Worm (Caenorhabditis elegans): ENCODE results near the gene K08D8.6.

The K08D8.6 gene

DNA sequence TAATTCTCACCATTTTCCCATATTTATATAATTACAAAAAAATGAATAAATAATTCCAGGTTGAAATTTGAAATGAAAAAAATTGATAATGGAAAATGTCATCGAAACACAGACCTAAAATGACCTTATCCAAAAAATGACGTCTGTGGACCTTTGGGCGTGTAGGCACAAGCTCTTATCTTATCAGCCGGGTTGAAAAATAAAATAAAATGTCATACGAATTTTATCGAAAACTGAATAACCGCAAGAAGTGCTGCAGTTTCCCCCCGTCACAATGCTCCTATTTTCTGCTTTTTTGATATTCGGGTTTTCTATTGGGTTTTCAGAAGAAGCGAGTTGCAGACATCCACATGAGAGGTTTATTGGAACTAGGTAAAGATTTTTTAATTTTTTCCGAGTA, 24.4 kb downstream of the K08D8.6 start, which contains the start of gene clec-186:
TSS of gene clec-186 (plus strand) at position 226 of the 400 bp plus-strand sequence.
- TF ChIP-seq elt-2 (tag; optimal IDR thresholded peaks at IDR 0.05) (peak; percentile 46), eyg-1 (tag; optimal IDR thresholded peaks at IDR 0.05) (no peak)

DNA sequence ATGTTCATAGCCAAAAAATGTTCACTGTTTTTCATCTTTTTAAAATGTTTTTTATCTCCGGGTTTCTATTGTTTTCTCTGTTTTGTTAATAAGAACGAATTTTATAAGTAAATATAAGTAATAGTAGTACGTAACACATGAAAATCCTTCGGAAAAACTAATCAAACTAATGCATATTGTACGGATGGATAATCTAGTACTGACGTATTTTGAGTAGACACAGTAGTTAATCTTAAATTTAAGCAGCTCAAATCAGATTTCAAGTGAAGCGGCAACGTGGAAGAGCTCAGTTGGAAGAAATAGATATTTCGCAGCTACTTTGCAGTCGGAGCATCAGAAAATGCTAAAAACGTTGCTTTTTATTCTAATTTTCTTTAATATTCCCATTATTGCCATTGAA, 30.5 kb downstream of the K08D8.6 start, which contains the start of gene gcy-18:
TSS of gene gcy-18 (plus strand) at position 301 of the 400 bp plus-strand sequence.
- TF ChIP-seq mec-3 (tag; optimal IDR thresholded peaks at IDR 0.05; ENCODE audit: borderline replicate concordance) (no peak), hlh-8 (tag; optimal IDR thresholded peaks at IDR 0.05) (no peak), elt-2 (tag; optimal IDR thresholded peaks at IDR 0.05) (no peak), nhr-11 (tag; optimal IDR thresholded peaks at IDR 0.05) (no peak), tbx-7 (tag; optimal IDR thresholded peaks at IDR 0.05) (no peak), eyg-1 (tag; optimal IDR thresholded peaks at IDR 0.05) (no peak), pha-2 (tag; optimal IDR thresholded peaks at IDR 0.05) (no peak), pag-3 (tag; optimal IDR thresholded peaks at IDR 0.05; ENCODE audit: borderline replicate concordance) (no peak), tbx-2 (tag; optimal IDR thresholded peaks at IDR 0.05) (no peak), lim-6 (tag; optimal IDR thresholded peaks at IDR 0.05) (no peak), hlh-6 (tag; optimal IDR thresholded peaks at IDR 0.05) (no peak), odd-2 (tag; optimal IDR thresholded peaks at IDR 0.05) (no peak), nfya-1 (tag; optimal IDR thresholded peaks at IDR 0.05) (no peak), ceh-6 (GFP tag; optimal IDR thresholded peaks at IDR 0.05) (no peak), ttx-3 (tag; optimal IDR thresholded peaks at IDR 0.05) (no peak), elt-4 (tag; optimal IDR thresholded peaks at IDR 0.05) (no peak), che-1 (tag; optimal IDR thresholded peaks at IDR 0.05) (no peak)

DNA sequence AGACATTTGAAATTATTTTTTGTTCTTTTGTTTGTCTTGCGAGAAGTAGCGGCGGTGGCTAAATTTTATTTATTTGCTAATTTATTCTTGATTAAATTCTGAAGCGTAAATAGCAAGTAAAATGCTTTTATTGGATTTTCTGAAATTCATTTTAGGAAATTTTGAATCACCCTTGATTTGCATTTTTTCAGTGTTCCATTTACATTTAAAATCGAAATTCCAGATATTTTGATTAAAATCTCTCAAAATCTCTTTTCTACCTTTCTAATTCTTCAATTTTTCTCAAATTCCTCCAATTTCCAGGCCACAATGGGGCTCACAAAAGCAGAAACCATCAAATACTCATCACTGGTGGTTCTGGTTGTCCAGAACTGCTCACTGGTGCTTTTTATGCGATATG, 35.1 kb downstream of the K08D8.6 start, which contains the start of gene nstp-5:
TSS of gene nstp-5 (plus strand) at position 301 of the 400 bp plus-strand sequence.
- TF ChIP-seq ceh-24 (tag; optimal IDR thresholded peaks at IDR 0.05) (no peak), ref-2 (tag; optimal IDR thresholded peaks at IDR 0.05) (no peak), pha-2 (tag; optimal IDR thresholded peaks at IDR 0.05) (no peak), zip-5 (tag; optimal IDR thresholded peaks at IDR 0.05) (no peak), ceh-34 (tag; optimal IDR thresholded peaks at IDR 0.05) (no peak), T23F11.4 (GFP tag; optimal IDR thresholded peaks at IDR 0.05) (no peak), ceh-48 (tag; optimal IDR thresholded peaks at IDR 0.05) (no peak)

DNA sequence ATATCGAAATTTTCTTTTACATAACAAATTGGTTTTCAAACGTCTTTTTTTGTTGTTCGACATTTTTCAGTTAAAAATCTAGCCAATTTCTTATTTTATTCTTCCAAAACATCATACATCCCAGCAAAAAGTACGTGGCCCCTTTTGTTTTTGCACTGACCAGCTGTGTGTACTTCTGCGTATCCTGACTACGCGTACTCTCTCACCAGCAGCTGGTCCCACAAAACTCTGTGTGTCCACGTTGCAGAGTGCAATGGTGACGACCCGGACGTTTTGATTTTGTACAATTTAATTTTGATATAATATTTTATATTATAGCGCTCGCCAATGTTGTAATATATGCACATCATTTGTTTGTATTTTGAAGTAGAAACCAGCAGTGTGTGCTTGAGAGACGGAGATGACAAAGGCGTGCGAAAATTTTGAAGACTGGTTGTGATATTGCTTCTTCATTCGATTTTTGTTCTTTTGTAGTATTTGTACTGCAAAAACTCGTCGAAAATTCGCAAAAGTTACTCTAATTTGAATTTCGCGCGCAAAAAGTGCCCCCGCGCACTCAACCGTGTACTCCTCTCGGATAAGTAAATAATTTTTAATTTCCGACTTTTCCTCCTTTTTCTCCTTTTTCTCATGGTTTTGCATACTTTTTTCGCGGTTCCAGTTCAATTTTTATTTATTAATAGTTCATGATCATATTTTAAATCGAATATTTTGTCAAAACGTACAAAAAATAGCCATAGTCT, 35.8 kb downstream of the K08D8.6 start:
- TF ChIP-seq dve-1 (tag; optimal IDR thresholded peaks at IDR 0.05) (no peak), elt-2 (tag; optimal IDR thresholded peaks at IDR 0.05) (peak; percentile 38), ahr-1 (tag; optimal IDR thresholded peaks at IDR 0.05) (no peak), hlh-30 (tag; optimal IDR thresholded peaks at IDR 0.05; ENCODE audit: insufficient read depth) (no peak), lin-11 (tag; optimal IDR thresholded peaks at IDR 0.05) (no peak), ceh-34 (tag; optimal IDR thresholded peaks at IDR 0.05) (no peak), sox-4 (tag; optimal IDR thresholded peaks at IDR 0.05) (no peak), madf-2 (tag; optimal IDR thresholded peaks at IDR 0.05) (no peak), ceh-48 (tag; optimal IDR thresholded peaks at IDR 0.05) (no peak), ceh-14 (tag; optimal IDR thresholded peaks at IDR 0.05) (no peak), pha-4 (tag; optimal IDR thresholded peaks at IDR 0.05) (no peak), unc-42 (tag; optimal IDR thresholded peaks at IDR 0.05) (no peak), hlh-8 (tag; optimal IDR thresholded peaks at IDR 0.05) (peak; percentile 37), nfya-1 (tag; optimal IDR thresholded peaks at IDR 0.05) (peak; percentile 14), K09A11.1 (tag; optimal IDR thresholded peaks at IDR 0.05; ENCODE audit: insufficient read depth) (no peak)

Measured in whole organism, late embryonic.